Fruit fly (Drosophila melanogaster) whole organism, prepupa: ENCODE results near the gene CG11811.
A peak's percentile ranks its signal among the peaks of the same experiment; 100 is the strongest.

Source experiments
- CG11294 ChIP-seq: fragments of 200-800 bp; sonication (Bioruptor generic); IDR thresholded peaks from 2 replicates; pipeline ENCODE4 v1.3.6; 2022; ENCODE audit warnings: missing biosample characterization, missing genetic modification characterization
- CG11762 ChIP-seq: fragments of 200-800 bp; sonication (Bioruptor generic); optimal IDR thresholded peaks from 3 replicates; lab custom pipeline; 2016; ENCODE audit warnings: missing biosample characterization, missing genetic modification characterization; ENCODE audit not compliant: insufficient read depth
- CG1621 ChIP-seq: fragments of 200-800 bp; sonication (Bioruptor generic); optimal IDR thresholded peaks from 3 replicates; lab custom pipeline; 2018; ENCODE audit warnings: missing biosample characterization, mild to moderate bottlenecking, missing genetic modification characterization
- CG16779 ChIP-seq: fragments of 200-800 bp; sonication (Bioruptor generic); optimal IDR thresholded peaks from 3 replicates; lab custom pipeline; 2017; ENCODE audit warnings: missing biosample characterization, mild to moderate bottlenecking, missing genetic modification characterization
- CG3032 ChIP-seq: fragments of 200-800 bp; optimal IDR thresholded peaks from 2 replicates; lab custom pipeline; 2019; ENCODE audit warnings: missing biosample characterization, mild to moderate bottlenecking, missing genetic modification characterization, moderate library complexity
- CG31627 ChIP-seq: fragments of 200-800 bp; sonication (Bioruptor generic); optimal IDR thresholded peaks from 3 replicates; lab custom pipeline; 2016; ENCODE audit warnings: missing biosample characterization, missing genetic modification characterization
- CG4318 ChIP-seq: fragments of 200-800 bp; sonication (Bioruptor generic); optimal IDR thresholded peaks from 3 replicates; lab custom pipeline; 2017; ENCODE audit warnings: missing biosample characterization, mild to moderate bottlenecking, missing genetic modification characterization
- CG6163 ChIP-seq: fragments of 200-800 bp; sonication (Bioruptor generic); IDR thresholded peaks from 3 replicates; pipeline ENCODE4 v1.3.6; 2022; ENCODE audit warnings: missing biosample characterization, missing genetic modification characterization
- CG6276 ChIP-seq: fragments of 200-800 bp; sonication (Bioruptor generic); optimal IDR thresholded peaks from 2 replicates; lab custom pipeline; 2017; ENCODE audit warnings: missing biosample characterization, mild to moderate bottlenecking, missing genetic modification characterization
- CG6792 ChIP-seq: fragments of 200-800 bp; sonication (Bioruptor generic); optimal IDR thresholded peaks from 3 replicates; lab custom pipeline; 2016; ENCODE audit warnings: missing biosample characterization, missing genetic modification characterization
- CG6808 ChIP-seq: fragments of 200-800 bp; sonication (Bioruptor generic); optimal IDR thresholded peaks from 3 replicates; lab custom pipeline; 2017; ENCODE audit warnings: missing biosample characterization, missing genetic modification characterization, mild to moderate bottlenecking, moderate library complexity, missing genetic modification reagents
- CG6854 ChIP-seq: fragments of 200-800 bp; sonication (Bioruptor generic); optimal IDR thresholded peaks from 2 replicates; lab custom pipeline; 2017; ENCODE audit warnings: missing biosample characterization, mild to moderate bottlenecking, missing genetic modification characterization
- CG7368 ChIP-seq: fragments of 200-800 bp; sonication (Bioruptor generic); optimal IDR thresholded peaks from 3 replicates; lab custom pipeline; 2016; ENCODE audit warnings: missing biosample characterization, missing genetic modification characterization
- CG8119 ChIP-seq: fragments of 200-800 bp; sonication (Bioruptor generic); IDR thresholded peaks from 3 replicates; pipeline ENCODE4 v1.3.6; 2022; ENCODE audit warnings: missing biosample characterization, missing genetic modification characterization
- CG8319 ChIP-seq: fragments of 200-800 bp; sonication (Bioruptor generic); optimal IDR thresholded peaks from 3 replicates; lab custom pipeline; 2016; ENCODE audit warnings: missing biosample characterization, missing genetic modification characterization
- CG9139 ChIP-seq: fragments of 200-800 bp; sonication (Bioruptor generic); optimal IDR thresholded peaks from 3 replicates; lab custom pipeline; 2017; ENCODE audit warnings: missing biosample characterization, mild to moderate bottlenecking, missing genetic modification characterization
- Eip75B ChIP-seq: fragments of 200-800 bp; sonication (Bioruptor generic); optimal IDR thresholded peaks from 3 replicates; lab custom pipeline; 2016; ENCODE audit warnings: missing biosample characterization, missing genetic modification characterization
- Eip78C ChIP-seq: fragments of 200-800 bp; sonication (Bioruptor generic); peaks from one replicate; lab custom pipeline; 2016; ENCODE audit warnings: missing biosample characterization, missing genetic modification characterization
- Eip93F ChIP-seq: fragments of 200-800 bp; sonication (Bioruptor generic); optimal IDR thresholded peaks from 2 replicates; lab custom pipeline; 2016; ENCODE audit warnings: missing biosample characterization, mild to moderate bottlenecking, missing genetic modification characterization
- Ets96B ChIP-seq: fragments of 200-800 bp; optimal IDR thresholded peaks from 2 replicates; lab custom pipeline; 2019; ENCODE audit warnings: missing biosample characterization, mild to moderate bottlenecking, missing genetic modification characterization, moderate library complexity
- Hr38 ChIP-seq: sonication (Bioruptor generic); optimal IDR thresholded peaks from 2 replicates; lab custom pipeline; 2016; ENCODE audit warnings: missing biosample characterization, missing genetic modification characterization
- Hr39 ChIP-seq: fragments of 200-800 bp; sonication (Bioruptor generic); optimal IDR thresholded peaks from 2 replicates; lab custom pipeline; 2016; ENCODE audit warnings: missing biosample characterization, missing genetic modification characterization
- Met ChIP-seq: fragments of 200-800 bp; sonication (Bioruptor generic); optimal IDR thresholded peaks from 3 replicates; lab custom pipeline; 2016; ENCODE audit warnings: missing biosample characterization, missing genetic modification characterization
- OdsH ChIP-seq: fragments of 200-800 bp; sonication (Bioruptor generic); optimal IDR thresholded peaks from 3 replicates; lab custom pipeline; 2016; ENCODE audit warnings: missing biosample characterization, missing genetic modification characterization
- Sox102F ChIP-seq: fragments of 200-800 bp; sonication (Bioruptor generic); optimal IDR thresholded peaks from 2 replicates; lab custom pipeline; 2016; ENCODE audit warnings: missing biosample characterization, mild to moderate bottlenecking, missing genetic modification characterization
- Sox14 ChIP-seq: fragments of 200-800 bp; sonication (Bioruptor generic); optimal IDR thresholded peaks from 3 replicates; lab custom pipeline; 2016; ENCODE audit warnings: missing biosample characterization, missing genetic modification characterization
- achi ChIP-seq: fragments of 200-800 bp; sonication (Bioruptor generic); optimal IDR thresholded peaks from 3 replicates; lab custom pipeline; 2016; ENCODE audit warnings: missing biosample characterization, missing genetic modification characterization
- acj6 ChIP-seq: fragments of 200-800 bp; sonication (Bioruptor generic); optimal IDR thresholded peaks from 3 replicates; lab custom pipeline; 2016; ENCODE audit warnings: missing biosample characterization, missing genetic modification characterization
- cyc ChIP-seq: fragments of 200-800 bp; sonication (Bioruptor generic); optimal IDR thresholded peaks from 3 replicates; lab custom pipeline; 2016; ENCODE audit warnings: missing biosample characterization, missing genetic modification characterization
- dac ChIP-seq: fragments of 200-800 bp; sonication (Bioruptor generic); optimal IDR thresholded peaks from 2 replicates; lab custom pipeline; 2017; ENCODE audit warnings: missing biosample characterization, mild to moderate bottlenecking, missing genetic modification characterization
- dsx ChIP-seq: fragments of 200-800 bp; optimal IDR thresholded peaks from 3 replicates; lab custom pipeline; 2019; ENCODE audit warnings: missing biosample characterization, mild to moderate bottlenecking, missing genetic modification characterization, moderate library complexity; ENCODE audit not compliant: poor library complexity, severe bottlenecking
- eg ChIP-seq: fragments of 200-800 bp; sonication (Bioruptor generic); IDR thresholded peaks from 3 replicates; pipeline ENCODE4 v1.3.6; 2022; ENCODE audit warnings: missing biosample characterization, missing genetic modification characterization
- esn ChIP-seq: fragments of 200-800 bp; sonication (Bioruptor generic); optimal IDR thresholded peaks from 2 replicates; lab custom pipeline; 2016; ENCODE audit warnings: missing biosample characterization, mild to moderate bottlenecking, missing genetic modification characterization, moderate library complexity
- fd59A ChIP-seq: fragments of 200-800 bp; sonication (Bioruptor generic); optimal IDR thresholded peaks from 2 replicates; lab custom pipeline; 2017; ENCODE audit warnings: missing biosample characterization, mild to moderate bottlenecking, missing genetic modification characterization, missing genetic modification reagents
- fd85E ChIP-seq: fragments of 200-800 bp; sonication (Bioruptor generic); optimal IDR thresholded peaks from 3 replicates; lab custom pipeline; 2016; ENCODE audit warnings: missing biosample characterization, missing genetic modification characterization
- fkh ChIP-seq: fragments of 200-800 bp; sonication (Bioruptor generic); optimal IDR thresholded peaks from 3 replicates; lab custom pipeline; 2017; ENCODE audit warnings: missing biosample characterization, mild to moderate bottlenecking, missing genetic modification characterization, moderate library complexity
- net ChIP-seq: fragments of 200-800 bp; sonication (Bioruptor generic); optimal IDR thresholded peaks from 3 replicates; lab custom pipeline; 2016; ENCODE audit warnings: missing biosample characterization, missing genetic modification characterization
- salr ChIP-seq, 2 experiments: fragments of 200-800 bp; sonication (Bioruptor generic); optimal IDR thresholded peaks; 3 replicates each; lab custom pipeline; 2016 to 2018; ENCODE audit warnings: missing biosample characterization in 2 of 2, missing genetic modification characterization in 2 of 2, mild to moderate bottlenecking in 1 of 2
- ss ChIP-seq, 2 experiments: fragments of 200-800 bp; sonication (Bioruptor generic); optimal IDR thresholded peaks; 2 replicates in 1 of 2; 3 replicates in 1 of 2; lab custom pipeline; 2017 to 2018; ENCODE audit warnings: mild to moderate bottlenecking in 2 of 2, missing biosample characterization in 2 of 2, missing genetic modification characterization in 2 of 2, moderate library complexity in 1 of 2
- svp ChIP-seq: fragments of 200-800 bp; sonication (Bioruptor generic); peaks from one replicate; lab custom pipeline; 2016; ENCODE audit warnings: missing biosample characterization, missing genetic modification characterization
- topi ChIP-seq: fragments of 200-800 bp; sonication (Bioruptor generic); optimal IDR thresholded peaks from 3 replicates; lab custom pipeline; 2016; ENCODE audit warnings: missing biosample characterization, missing genetic modification characterization
- vri ChIP-seq: fragments of 200-800 bp; sonication (Bioruptor generic); optimal IDR thresholded peaks from 3 replicates; lab custom pipeline; 2016; ENCODE audit warnings: missing biosample characterization, mild to moderate bottlenecking, missing genetic modification characterization

Gene CG11811

dm6 chr3L:10738347-10739108, 47.7 kb downstream of the CG11811 start (continued):
- TF ChIP-seq Ets96B (tag; lab: Kevin White, UChicago) (peak; percentile 84), CG6808 (GFP tag; lab: Kevin White, UChicago) (peak; percentile 82), acj6 (GFP tag; lab: Kevin White, UChicago) (peak; percentile 73), eg (GFP tag; lab: Robert Waterston, UW) (peak; percentile 80), CG6792 (GFP tag; lab: Kevin White, UChicago) (peak; percentile 22), dac (GFP tag; lab: Kevin White, UChicago) (no peak), CG8119 (GFP tag; lab: Robert Waterston, UW) (peak; percentile 91), vri (GFP tag; lab: Kevin White, UChicago) (peak; percentile 29), CG6854 (GFP tag; lab: Kevin White, UChicago) (peak; percentile 30), fkh (GFP tag; lab: Kevin White, UChicago) (peak; percentile 84), Hr39 (GFP tag; lab: Kevin White, UChicago) (peak; percentile 53), esn (peak; percentile 66), salr (GFP tag; optimal IDR thresholded peaks at IDR 0.05; lab: Kevin White, UChicago) (peak in 1 of 2 experiments; percentile 60), Eip93F (GFP tag; lab: Kevin White, UChicago) (no peak), dsx (peak; percentile 79), fd85E (GFP tag; lab: Kevin White, UChicago) (no peak), CG16779 (tag; lab: Kevin White, UChicago) (peak; percentile 52), fd59A (GFP tag; lab: Kevin White, UChicago) (peak; percentile 24), Eip75B (GFP tag; lab: Kevin White, UChicago) (no peak), CG7368 (GFP tag; lab: Kevin White, UChicago) (peak; percentile 7), Met (peak; percentile 40), CG9139 (peak; percentile 73), OdsH (peak; percentile 74)
- TF ChIP-seq, all 60 proteins: peak for 50

dm6 chr3L:10739109-10739665, 48.4 kb downstream of the CG11811 start:
- TF ChIP-seq Sox102F (GFP tag; lab: Kevin White, UChicago) (peak; percentile 30), svp (GFP tag; lab: Kevin White, UChicago) (peak; percentile 83), salr (GFP tag; optimal IDR thresholded peaks at IDR 0.05; lab: Kevin White, UChicago) (no peak), CG6276 (no peak), CG11294 (GFP tag; lab: Robert Waterston, UW) (no peak), fkh (GFP tag; lab: Kevin White, UChicago) (peak; percentile 71), Eip75B (GFP tag; lab: Kevin White, UChicago) (no peak), vri (GFP tag; lab: Kevin White, UChicago) (peak; percentile 16), Sox14 (peak; percentile 21), Eip78C (GFP tag; lab: Kevin White, UChicago) (peak; percentile 83)
- TF ChIP-seq, all 60 proteins: peak for 6

dm6 chr3L:10739666-10740417, 49.0 kb downstream of the CG11811 start:
- TF ChIP-seq CG6163 (GFP tag; lab: Robert Waterston, UW) (peak; percentile 91), acj6 (GFP tag; lab: Kevin White, UChicago) (peak; percentile 92), ss (GFP tag; optimal IDR thresholded peaks at IDR 0.05; lab: Kevin White, UChicago) (peak; percentile 89 to 92), eg (GFP tag; lab: Robert Waterston, UW) (peak; percentile 90), CG6792 (GFP tag; lab: Kevin White, UChicago) (peak; percentile 95), Eip75B (GFP tag; lab: Kevin White, UChicago) (peak; percentile 96), CG1621 (tag; lab: Kevin White, UChicago) (peak; percentile 82), CG7368 (GFP tag; lab: Kevin White, UChicago) (peak; percentile 92), Hr38 (no peak), CG9139 (peak; percentile 86), CG8119 (GFP tag; lab: Robert Waterston, UW) (peak; percentile 96), net (GFP tag; lab: Kevin White, UChicago) (peak; percentile 91), CG4318 (GFP tag; lab: Kevin White, UChicago) (peak; percentile 93), CG11762 (GFP tag; lab: Kevin White, UChicago) (peak; percentile 97), fd59A (GFP tag; lab: Kevin White, UChicago) (peak; percentile 89), CG8319 (GFP tag; lab: Kevin White, UChicago) (peak; percentile 87), achi (GFP tag; lab: Kevin White, UChicago) (peak; percentile 93), topi (GFP tag; lab: Kevin White, UChicago) (peak; percentile 98), svp (GFP tag; lab: Kevin White, UChicago) (peak; percentile 97), CG31627 (GFP tag; lab: Kevin White, UChicago) (peak; percentile 94), cyc (peak; percentile 98), CG16779 (tag; lab: Kevin White, UChicago) (peak; percentile 81), CG11294 (GFP tag; lab: Robert Waterston, UW) (peak; percentile 91), Eip93F (GFP tag; lab: Kevin White, UChicago) (peak; percentile 68), CG3032 (tag; lab: Kevin White, UChicago) (peak; percentile 82)
